Fruit fly (Drosophila melanogaster): ENCODE measurements around the gene ND-B18.

ND-B18 gene

dm6 chrX:15076038-15076575, 12.6 kb downstream of the ND-B18 start, which contains the start of gene Lsd-2 (continued):
- TF ChIP-seq acj6 (GFP tag; optimal IDR thresholded peaks at IDR 0.05) (peak; percentile 4), Ets21C (GFP tag; optimal IDR thresholded peaks at IDR 0.05) (peak; percentile 14), CG11902 (GFP tag; optimal IDR thresholded peaks at IDR 0.05) (no peak), spab (GFP tag; optimal IDR thresholded peaks at IDR 0.05) (no peak), Eip75B (GFP tag; optimal IDR thresholded peaks at IDR 0.05) (peak; percentile 51), CG34406 (GFP tag; optimal IDR thresholded peaks at IDR 0.05) (no peak), Hr38 (GFP tag; optimal IDR thresholded peaks at IDR 0.05) (no peak), CG9139 (GFP tag; optimal IDR thresholded peaks at IDR 0.05) (peak; percentile 42), Sox15 (GFP tag; optimal IDR thresholded peaks at IDR 0.05) (no peak), Sox102F (GFP tag; optimal IDR thresholded peaks at IDR 0.05) (peak; percentile 48), CG7368 (GFP tag; optimal IDR thresholded peaks at IDR 0.05) (peak; percentile 40), CG8119 (GFP tag; IDR thresholded peaks at IDR 0.05) (peak; percentile 41; the same call in 2 of the 3 replicates), fd85E (GFP tag; optimal IDR thresholded peaks at IDR 0.05) (no peak), Hr4 (GFP tag; optimal IDR thresholded peaks at IDR 0.05) (peak; percentile 20), Blimp-1 (GFP tag; optimal IDR thresholded peaks at IDR 0.05) (no peak), CG4318 (GFP tag; optimal IDR thresholded peaks at IDR 0.05) (peak; percentile 24), CG8319 (GFP tag; optimal IDR thresholded peaks at IDR 0.05) (no peak), ss (GFP tag; optimal IDR thresholded peaks at IDR 0.05) (peak; percentile 3 to 55), CG6276 (GFP tag; optimal IDR thresholded peaks at IDR 0.05) (no peak), CG31627 (GFP tag; optimal IDR thresholded peaks at IDR 0.05) (peak; percentile 9), OdsH (GFP tag; optimal IDR thresholded peaks at IDR 0.05) (no peak), CG3919 (GFP tag; optimal IDR thresholded peaks at IDR 0.05) (peak; percentile 41), fkh (GFP tag; optimal IDR thresholded peaks at IDR 0.05) (peak; percentile 12), CG11762 (GFP tag; optimal IDR thresholded peaks at IDR 0.05; ENCODE audit: insufficient read depth) (no peak), CG16779 (tag; optimal IDR thresholded peaks at IDR 0.05) (peak; percentile 42), CG6808 (GFP tag; optimal IDR thresholded peaks at IDR 0.05) (peak; percentile 47), Met (GFP tag; optimal IDR thresholded peaks at IDR 0.05) (peak; percentile 13), Ets96B (tag; optimal IDR thresholded peaks at IDR 0.05) (no peak), CG10631 (GFP tag; optimal IDR thresholded peaks at IDR 0.05) (peak; percentile 0), CG3032 (tag; optimal IDR thresholded peaks at IDR 0.05) (no peak)

dm6 chrX:15076606-15077005, 13.1 kb downstream of the ND-B18 start:
- no peak for TF ChIP-seq CG32006 (GFP tag; optimal IDR thresholded peaks at IDR 0.05)
- no peak for TF ChIP-seq CG6854 (GFP tag; optimal IDR thresholded peaks at IDR 0.05)
- TF ChIP-seq CG15336 (GFP tag; IDR thresholded peaks at IDR 0.05) = peak; percentile 28; the same call in 1 of the 2 replicates
- no peak for TF ChIP-seq Gug (GFP tag; IDR thresholded peaks at IDR 0.05)
- no peak for TF ChIP-seq CG1621 (tag; optimal IDR thresholded peaks at IDR 0.05)
- 0 out of 3 replicates have a peak, but pooled peaks have one; percentile 31 for TF ChIP-seq eg (GFP tag; IDR thresholded peaks at IDR 0.05)
- TF ChIP-seq Eip78C (GFP tag) = no peak

- peak; percentile 33 to 46 for TF ChIP-seq ss (GFP tag; optimal IDR thresholded peaks at IDR 0.05)
- peak; percentile 13 for TF ChIP-seq CG6808 (GFP tag; optimal IDR thresholded peaks at IDR 0.05)
- TF ChIP-seq svp (GFP tag) = peak; percentile 92
- TF ChIP-seq dsx (GFP tag; optimal IDR thresholded peaks at IDR 0.05; ENCODE audit: poor library complexity, severe bottlenecking) = no peak
- peak; percentile 20 for TF ChIP-seq CG6854 (GFP tag; optimal IDR thresholded peaks at IDR 0.05)
- peak; percentile 65 for TF ChIP-seq Eip78C (GFP tag)
- peak; percentile 21 for TF ChIP-seq CG16779 (tag; optimal IDR thresholded peaks at IDR 0.05)
- 0 out of 3 replicates have a peak, but pooled peaks have one; percentile 19 for TF ChIP-seq eg (GFP tag; IDR thresholded peaks at IDR 0.05)
- TF ChIP-seq Eip75B (GFP tag; optimal IDR thresholded peaks at IDR 0.05) = no peak
- peak; percentile 28 for TF ChIP-seq CG6276 (GFP tag; optimal IDR thresholded peaks at IDR 0.05)
Measured at dm6 chrX:15077576-15078136, 14.1 kb downstream of the ND-B18 start.

Measured in whole organism, prepupa.